Worm (Caenorhabditis elegans) whole organism, L3 larva: Measurements from ENCODE around the gene F38H4.6.

ENCODE experiments used
- R02D3.7 ChIP-seq: fragments of 150-350 bp; optimal IDR thresholded peaks from 2 replicates; lab custom pipeline; 2014; ENCODE audit warnings: missing biosample characterization, missing genetic modification characterization
- ZK546.5 ChIP-seq: sonication (generic microtip); optimal IDR thresholded peaks from 2 replicates; lab custom pipeline; 2017; ENCODE audit warnings: missing biosample characterization, missing genetic modification characterization
- aly-2 ChIP-seq: fragments of 150-350 bp; optimal IDR thresholded peaks from 2 replicates; lab custom pipeline; 2014; ENCODE audit warnings: missing biosample characterization, missing genetic modification characterization
- ceh-28 ChIP-seq: fragments of 150-350 bp; optimal IDR thresholded peaks from 2 replicates; lab custom pipeline; 2014; ENCODE audit warnings: missing biosample characterization, missing genetic modification reagents, missing genetic modification characterization
- ceh-9 ChIP-seq: sonication (generic microtip); optimal IDR thresholded peaks from 2 replicates; lab custom pipeline; 2018; ENCODE audit warnings: missing biosample characterization, missing genetic modification characterization
- daf-12 ChIP-seq: fragments of 150-350 bp; optimal IDR thresholded peaks from 2 replicates; lab custom pipeline; 2014; ENCODE audit warnings: missing biosample characterization, missing genetic modification reagents, missing genetic modification characterization
- egl-27 ChIP-seq: sonication (generic microtip); optimal IDR thresholded peaks from 4 replicates; lab custom pipeline; 2017; ENCODE audit warnings: missing biosample characterization, missing genetic modification reagents, missing genetic modification characterization
- egl-5 ChIP-seq: fragments of 150-350 bp; optimal IDR thresholded peaks from 2 replicates; lab custom pipeline; 2017; ENCODE audit warnings: missing biosample characterization, missing genetic modification reagents, missing genetic modification characterization, inconsistent platforms
- elt-1 ChIP-seq: fragments of 150-350 bp; optimal IDR thresholded peaks from 2 replicates; lab custom pipeline; 2014; ENCODE audit warnings: missing biosample characterization, missing genetic modification characterization
- elt-3 ChIP-seq, 3 experiments: fragments of 150-350 bp in 1 of 3; sonication (generic microtip) in 2 of 3; optimal IDR thresholded peaks; 2 replicates in 2 of 3; 4 replicates in 1 of 3; lab custom pipeline; 2014 to 2017; ENCODE audit warnings: missing biosample characterization in 3 of 3, missing genetic modification characterization in 3 of 3
- eor-1 ChIP-seq, 2 experiments: fragments of 150-350 bp; optimal IDR thresholded peaks; 2 replicates each; lab custom pipeline; 2014 to 2018; ENCODE audit warnings: missing biosample characterization in 2 of 2, missing genetic modification characterization in 2 of 2
- fkh-10 ChIP-seq: sonication (generic microtip); optimal IDR thresholded peaks from 2 replicates; lab custom pipeline; 2017; ENCODE audit warnings: missing biosample characterization, missing genetic modification reagents, missing genetic modification characterization
- fkh-2 ChIP-seq: fragments of 150-350 bp; optimal IDR thresholded peaks from 2 replicates; lab custom pipeline; 2014; ENCODE audit warnings: missing biosample characterization, missing genetic modification reagents, missing genetic modification characterization
- hmg-11 ChIP-seq: sonication (generic microtip); optimal IDR thresholded peaks from 2 replicates; lab custom pipeline; 2016; ENCODE audit warnings: missing genetic modification characterization, missing compliant biosample characterization
- jun-1 ChIP-seq: fragments of 150-350 bp; optimal IDR thresholded peaks from 2 replicates; lab custom pipeline; 2014; ENCODE audit warnings: missing biosample characterization, missing genetic modification reagents, missing genetic modification characterization
- lin-15B ChIP-seq: fragments of 150-350 bp; optimal IDR thresholded peaks from 2 replicates; lab custom pipeline; 2014; ENCODE audit warnings: missing biosample characterization, missing genetic modification characterization
- lin-39 ChIP-seq: fragments of 150-350 bp; optimal IDR thresholded peaks from 2 replicates; lab custom pipeline; 2018; ENCODE audit warnings: missing biosample characterization, missing genetic modification reagents, missing genetic modification characterization
- lsy-12 ChIP-seq: sonication (generic microtip); optimal IDR thresholded peaks from 2 replicates; lab custom pipeline; 2016; ENCODE audit warnings: mild to moderate bottlenecking, missing genetic modification characterization, missing compliant biosample characterization
- mml-1 ChIP-seq: fragments of 150-350 bp; sonication (generic microtip); optimal IDR thresholded peaks from 3 replicates; lab custom pipeline; 2014; ENCODE audit warnings: missing biosample characterization, missing genetic modification characterization
- nfya-1 ChIP-seq: sonication (generic microtip); optimal IDR thresholded peaks from 2 replicates; lab custom pipeline; 2017; ENCODE audit warnings: missing genetic modification characterization, mild to moderate bottlenecking, missing compliant biosample characterization, antibody characterized with exemption, moderate library complexity; ENCODE audit not compliant: insufficient read depth
- nhr-11 ChIP-seq: fragments of 150-350 bp; optimal IDR thresholded peaks from 2 replicates; lab custom pipeline; 2014; ENCODE audit warnings: missing biosample characterization, missing genetic modification characterization
- nhr-23 ChIP-seq: fragments of 150-350 bp; optimal IDR thresholded peaks from 2 replicates; lab custom pipeline; 2014; ENCODE audit warnings: missing biosample characterization, missing genetic modification reagents, missing genetic modification characterization
- nhr-237 ChIP-seq: fragments of 150-350 bp; optimal IDR thresholded peaks from 2 replicates; lab custom pipeline; 2014; ENCODE audit warnings: missing biosample characterization, missing genetic modification characterization
- nhr-25 ChIP-seq: sonication (generic microtip); optimal IDR thresholded peaks from 2 replicates; lab custom pipeline; 2017; ENCODE audit warnings: missing biosample characterization, missing genetic modification characterization
- nhr-28 ChIP-seq: fragments of 150-350 bp; optimal IDR thresholded peaks from 2 replicates; lab custom pipeline; 2014; ENCODE audit warnings: missing biosample characterization, missing genetic modification characterization
- nhr-43 ChIP-seq: sonication (generic microtip); optimal IDR thresholded peaks from 2 replicates; lab custom pipeline; 2016; ENCODE audit warnings: mild to moderate bottlenecking, missing genetic modification characterization, missing compliant biosample characterization; ENCODE audit not compliant: poor library complexity, severe bottlenecking
- nhr-76 ChIP-seq: fragments of 150-350 bp; sonication (generic microtip); optimal IDR thresholded peaks from 5 replicates; lab custom pipeline; 2014; ENCODE audit warnings: missing biosample characterization, missing genetic modification characterization
- nhr-77 ChIP-seq: fragments of 150-350 bp; optimal IDR thresholded peaks from 2 replicates; lab custom pipeline; 2014; ENCODE audit warnings: missing biosample characterization, missing genetic modification characterization
- pha-4 ChIP-seq: fragments of 150-350 bp; optimal IDR thresholded peaks from 2 replicates; lab custom pipeline; 2014; ENCODE audit warnings: missing biosample characterization, missing genetic modification reagents, missing genetic modification characterization
- pqm-1 ChIP-seq: fragments of 150-350 bp; optimal IDR thresholded peaks from 2 replicates; lab custom pipeline; 2017; ENCODE audit warnings: missing biosample characterization, missing genetic modification characterization, inconsistent platforms
- sea-2 ChIP-seq: fragments of 150-350 bp; sonication (generic microtip); optimal IDR thresholded peaks from 4 replicates; lab custom pipeline; 2014; ENCODE audit warnings: missing biosample characterization, missing genetic modification reagents, missing genetic modification characterization
- snpc-4 ChIP-seq: fragments of 150-350 bp; optimal IDR thresholded peaks from 2 replicates; lab custom pipeline; 2014; ENCODE audit warnings: missing biosample characterization, missing genetic modification characterization
- tbx-2 ChIP-seq: sonication (generic microtip); optimal IDR thresholded peaks from 2 replicates; lab custom pipeline; 2016; ENCODE audit warnings: mild to moderate bottlenecking, missing genetic modification characterization, missing compliant biosample characterization
- unc-62 ChIP-seq: fragments of 150-350 bp; sonication (generic microtip); optimal IDR thresholded peaks from 4 replicates; lab custom pipeline; 2014; ENCODE audit warnings: missing biosample characterization, missing genetic modification reagents, missing genetic modification characterization
- zag-1 ChIP-seq: fragments of 150-350 bp; optimal IDR thresholded peaks from 2 replicates; lab custom pipeline; 2014; ENCODE audit warnings: missing biosample characterization, missing genetic modification characterization
- ztf-4 ChIP-seq: fragments of 150-350 bp; optimal IDR thresholded peaks from 2 replicates; lab custom pipeline; 2014; ENCODE audit warnings: missing biosample characterization, missing genetic modification characterization

The F38H4.6 gene

DNA sequence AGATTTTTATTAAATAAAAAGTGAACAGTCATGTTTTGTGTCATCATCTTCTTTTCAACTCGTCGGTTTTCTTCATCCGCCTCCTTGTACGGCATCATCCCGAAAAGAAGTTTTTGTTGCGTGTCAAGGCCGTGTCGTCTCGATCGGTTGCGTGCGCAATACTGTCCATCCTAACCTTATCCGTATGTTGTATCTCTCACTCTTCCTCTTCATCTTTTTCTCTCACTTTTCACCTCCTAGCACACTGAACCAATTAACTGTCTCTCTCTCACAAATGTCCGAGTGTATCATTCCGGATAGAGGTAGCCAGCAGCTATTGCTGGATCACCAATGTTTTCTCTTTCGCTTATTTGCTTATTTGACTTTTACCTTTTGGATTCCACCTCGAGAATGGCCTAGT, 35.8 kb upstream of the F38H4.6 start:
- TF ChIP-seq ztf-4 (tag; lab: Kevin White, UChicago) = no peak
- no peak for TF ChIP-seq fkh-2
- peak; percentile 92 for TF ChIP-seq nhr-23 (tag; lab: Kevin White, UChicago)
- peak; percentile 44 for TF ChIP-seq nhr-25 (tag; lab: Kevin White, UChicago)
- peak; percentile 45 for TF ChIP-seq nhr-43 (tag; lab: Kevin White, UChicago)

DNA sequence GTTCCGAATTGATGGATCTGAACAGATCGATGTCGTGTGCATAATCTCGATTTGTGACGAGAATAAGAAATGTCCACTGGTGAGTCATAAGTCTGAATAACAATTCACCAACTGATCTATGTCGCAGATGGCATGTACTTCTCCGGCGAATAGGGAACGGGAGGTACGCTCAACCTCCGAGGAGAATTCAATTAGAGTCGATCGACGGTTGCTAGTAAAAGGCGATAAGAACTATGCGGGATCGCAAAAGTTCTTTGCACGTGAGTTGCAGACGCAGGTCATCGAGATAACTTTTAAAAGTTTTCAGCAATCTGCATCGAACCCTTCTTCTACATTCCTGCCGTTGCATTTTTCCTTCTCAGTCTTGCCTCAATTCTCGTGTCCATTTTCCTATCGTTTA, 34.9 kb upstream of the F38H4.6 start:
- TF ChIP-seq egl-27 (tag; lab: Kevin White, UChicago) (no peak), elt-1 (tag; lab: Kevin White, UChicago) (peak; percentile 77), nhr-23 (tag; lab: Kevin White, UChicago) (peak; percentile 71), mml-1 (tag; lab: Kevin White, UChicago) (no peak)

DNA sequence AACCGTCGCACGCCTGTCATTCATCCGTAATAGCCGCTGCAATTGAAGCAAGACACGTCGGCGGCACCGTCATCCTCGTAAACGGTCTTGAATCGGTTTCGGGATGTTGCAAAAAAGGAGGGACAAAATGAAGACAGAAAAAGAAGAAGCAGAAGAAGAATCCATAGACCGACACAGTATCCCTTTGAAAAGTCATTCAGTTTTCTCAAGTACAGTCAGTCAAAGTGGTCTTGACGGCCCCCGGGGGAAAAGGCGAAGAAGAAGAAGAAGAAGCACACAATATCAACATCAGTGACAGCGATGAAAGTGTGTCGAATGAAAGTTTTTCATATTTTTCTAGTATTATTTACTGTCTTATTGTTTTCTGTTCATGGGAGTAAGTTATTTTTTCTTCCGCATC, 30.6 kb upstream of the F38H4.6 start, which contains the start of gene cutl-27:
TSS of gene cutl-27 (plus strand) at position 301 of the 400 bp plus-strand sequence.
- no peak for TF ChIP-seq nhr-25 (tag; lab: Kevin White, UChicago)
- no peak for TF ChIP-seq zag-1 (tag; lab: Kevin White, UChicago)
- no peak for TF ChIP-seq sea-2 (GFP tag; lab: Kevin White, UChicago)
- no peak for TF ChIP-seq pqm-1 (tag; lab: Kevin White, UChicago)
- no peak for TF ChIP-seq egl-5
- TF ChIP-seq ceh-28 (tag; lab: Kevin White, UChicago) = no peak
- no peak for TF ChIP-seq snpc-4 (tag; lab: Kevin White, UChicago)
- no peak for TF ChIP-seq nhr-28 (tag; lab: Kevin White, UChicago)
- TF ChIP-seq tbx-2 (tag; lab: Kevin White, UChicago) = no peak
- TF ChIP-seq R02D3.7 (tag; lab: Kevin White, UChicago) = no peak
- no peak for TF ChIP-seq nhr-76 (tag; lab: Kevin White, UChicago)
- no peak for TF ChIP-seq lsy-12 (tag; lab: Kevin White, UChicago)

DNA sequence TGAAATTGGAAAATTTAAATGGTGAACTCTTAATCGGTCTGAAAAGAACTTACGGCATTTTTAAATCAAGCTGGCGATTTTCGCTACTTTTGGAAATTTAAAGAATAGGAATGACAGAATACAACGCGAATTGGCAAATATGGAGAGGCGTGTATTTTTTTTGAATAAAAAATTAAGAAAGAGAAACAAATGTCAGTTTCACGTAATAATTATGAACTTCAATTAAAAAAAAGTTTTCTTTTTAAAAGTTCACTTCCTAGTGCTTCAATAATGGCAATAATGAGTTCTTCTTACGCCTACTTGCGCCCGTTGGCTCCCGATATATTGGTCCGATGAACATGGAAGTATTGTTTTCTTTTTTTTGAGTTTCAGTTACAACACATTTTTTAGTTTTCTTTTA, 30.0 kb upstream of the F38H4.6 start, which contains the start of gene pph-2:
TSS of gene pph-2 (minus strand) at position 101 of the 400 bp plus-strand sequence.
- TF ChIP-seq ceh-28 (tag; lab: Kevin White, UChicago) = no peak
- no peak for TF ChIP-seq ceh-9 (tag; lab: Kevin White, UChicago)
- TF ChIP-seq lsy-12 (tag; lab: Kevin White, UChicago) = no peak
- TF ChIP-seq daf-12 (tag; lab: Kevin White, UChicago) = no peak
- TF ChIP-seq egl-27 (tag; lab: Kevin White, UChicago) = no peak
- no peak for TF ChIP-seq zag-1 (tag; lab: Kevin White, UChicago)
- TF ChIP-seq nhr-25 (tag; lab: Kevin White, UChicago) = no peak
- TF ChIP-seq nhr-77 (tag; lab: Kevin White, UChicago) = no peak
- no peak for TF ChIP-seq nhr-23 (tag; lab: Kevin White, UChicago)
- TF ChIP-seq ztf-4 (tag; lab: Kevin White, UChicago) = no peak
- TF ChIP-seq sea-2 (GFP tag; lab: Kevin White, UChicago) = no peak
- TF ChIP-seq elt-3 (tag; optimal IDR thresholded peaks at IDR 0.05; lab: Kevin White, UChicago) = no peak
- no peak for TF ChIP-seq nhr-28 (tag; lab: Kevin White, UChicago)
- TF ChIP-seq egl-5 = no peak
- no peak for TF ChIP-seq nhr-11 (tag; lab: Kevin White, UChicago)
- TF ChIP-seq pha-4 (tag; lab: Kevin White, UChicago) = no peak
- TF ChIP-seq jun-1 (tag; lab: Kevin White, UChicago) = no peak
- no peak for TF ChIP-seq elt-1 (tag; lab: Kevin White, UChicago)
- no peak for TF ChIP-seq hmg-11 (tag; lab: Kevin White, UChicago)
- TF ChIP-seq nhr-237 = no peak

DNA sequence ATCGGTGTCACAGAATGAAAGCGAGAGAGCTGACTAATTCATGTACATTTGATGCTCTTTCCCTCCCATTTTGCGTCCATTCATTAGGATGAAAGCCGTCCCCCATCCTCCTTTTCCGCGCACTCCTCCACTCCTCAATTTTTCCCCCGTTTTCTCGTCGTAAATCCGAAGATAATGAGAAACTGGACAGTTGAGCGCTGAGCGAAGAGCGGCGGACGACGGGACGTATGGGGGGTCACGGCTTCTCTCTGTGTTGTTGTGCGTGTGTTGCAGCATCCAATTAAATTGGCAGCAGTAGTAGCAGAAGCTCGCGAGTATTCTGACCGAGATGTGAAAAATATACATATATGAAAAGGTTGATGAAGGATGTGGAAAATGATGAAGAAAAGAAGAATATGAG, 24.2 kb upstream of the F38H4.6 start:
- TF ChIP-seq nhr-76 (tag; lab: Kevin White, UChicago) = no peak

DNA sequence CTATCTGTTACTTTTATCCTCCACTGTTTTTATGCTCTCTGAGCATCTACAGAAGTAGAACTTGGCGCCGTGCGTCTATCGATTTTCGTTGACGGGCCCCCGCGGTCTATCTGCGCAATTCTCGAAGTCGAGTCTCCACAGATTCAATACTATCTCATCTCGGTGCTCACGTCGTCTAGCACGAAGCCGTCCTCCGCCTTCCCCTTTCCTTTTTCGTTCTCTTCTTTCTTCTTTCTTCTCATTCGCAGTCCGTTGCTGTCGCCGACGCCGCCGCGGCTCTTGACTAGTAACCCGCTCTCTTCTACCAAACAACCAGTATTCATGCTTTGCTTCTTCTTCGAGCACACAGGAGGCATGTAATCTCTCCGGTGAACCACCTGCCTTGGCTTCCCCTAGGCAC, 23.4 kb upstream of the F38H4.6 start:
- peak; percentile 69 for TF ChIP-seq nfya-1 (tag; lab: Kevin White, UChicago)
- no peak for TF ChIP-seq aly-2
- TF ChIP-seq sea-2 (GFP tag; lab: Kevin White, UChicago) = no peak
- TF ChIP-seq ZK546.5 (tag; lab: Kevin White, UChicago) = no peak
- TF ChIP-seq jun-1 (tag; lab: Kevin White, UChicago) = no peak
- TF ChIP-seq nhr-11 (tag; lab: Kevin White, UChicago) = no peak
- TF ChIP-seq lin-15B (tag; lab: Kevin White, UChicago) = peak; percentile 25
- peak; percentile 16 for TF ChIP-seq fkh-10 (GFP tag; lab: Kevin White, UChicago)
- no peak for TF ChIP-seq egl-5
- TF ChIP-seq eor-1 (tag; optimal IDR thresholded peaks at IDR 0.05; lab: Kevin White, UChicago) = no peak
- no peak for TF ChIP-seq unc-62
- TF ChIP-seq snpc-4 (tag; lab: Kevin White, UChicago) = peak; percentile 10
- TF ChIP-seq lin-39 (tag; lab: Kevin White, UChicago) = peak; percentile 31
